Worm (Caenorhabditis elegans): Measurements from ENCODE around the gene T19C3.7.

Gene T19C3.7

ce11 chrIII:598168-598567 lies 37.8 kb downstream of the T19C3.7 start (continued):
- TF ChIP-seq mep-1 (tag; optimal IDR thresholded peaks at IDR 0.05): peak; percentile 61
- peak; percentile 31 for TF ChIP-seq nhr-6 (tag; optimal IDR thresholded peaks at IDR 0.05)
- peak in 1 of 2 experiments; percentile 6 for TF ChIP-seq lsy-2 (tag; optimal IDR thresholded peaks at IDR 0.05)
- no peak for TF ChIP-seq Y5F2A.4 (GFP tag; optimal IDR thresholded peaks at IDR 0.05)
- no peak for TF ChIP-seq D1046.2 (GFP tag; IDR thresholded peaks at IDR 0.05)
- no peak for TF ChIP-seq unc-62 (GFP tag; optimal IDR thresholded peaks at IDR 0.05 in 1 of 2)
- TF ChIP-seq unc-62 (tag; optimal IDR thresholded peaks at IDR 0.05): no peak
- peak; percentile 59 for TF ChIP-seq mxl-3 (GFP tag; optimal IDR thresholded peaks at IDR 0.05)
- TF ChIP-seq set-16 (GFP tag; IDR thresholded peaks at IDR 0.05): peak; percentile 53
- TF ChIP-seq lin-13 (GFP tag; optimal IDR thresholded peaks at IDR 0.05): no peak
- no peak for TF ChIP-seq ama-1 (optimal IDR thresholded peaks at IDR 0.05)
- TF ChIP-seq mes-2 (tag; optimal IDR thresholded peaks at IDR 0.05; ENCODE audit: poor library complexity, severe bottlenecking): peak; percentile 50
- TF ChIP-seq ctbp-1 (GFP tag; IDR thresholded peaks at IDR 0.05): 0 out of 2 replicates have a peak, but pooled peaks have one; percentile 8
- peak in 1 of 2 experiments; percentile 13 for TF ChIP-seq hif-1 (tag; optimal IDR thresholded peaks at IDR 0.05)
- 0 out of 2 replicates have a peak, but pooled peaks have one; percentile 16 for TF ChIP-seq php-3 (GFP tag; IDR thresholded peaks at IDR 0.05)
- peak; percentile 59 for TF ChIP-seq rbr-2 (tag; optimal IDR thresholded peaks at IDR 0.05)
- TF ChIP-seq lin-1 (GFP tag; IDR thresholded peaks at IDR 0.05): no peak
- TF ChIP-seq hlh-30 (tag; optimal IDR thresholded peaks at IDR 0.05; ENCODE audit: insufficient read depth): peak; percentile 91
- no peak for TF ChIP-seq nhr-11 (tag; optimal IDR thresholded peaks at IDR 0.05)
- no peak for TF ChIP-seq attf-4 (tag; optimal IDR thresholded peaks at IDR 0.05)
- TF ChIP-seq dmd-6 (GFP tag; IDR thresholded peaks at IDR 0.05): 0 out of 2 replicates have a peak, but pooled peaks have one; percentile 17
- peak; percentile 42 for TF ChIP-seq nhr-28 (tag; optimal IDR thresholded peaks at IDR 0.05)
- TF ChIP-seq arid-1 (GFP tag; conservative IDR thresholded peaks at IDR 0.05): 0 out of 2 replicates have a peak, but pooled peaks have one; percentile 15
- TF ChIP-seq egl-43 (GFP tag; IDR thresholded peaks at IDR 0.05): no peak
- TF ChIP-seq jun-1 (tag; optimal IDR thresholded peaks at IDR 0.05): no peak
- TF ChIP-seq tag-97 (GFP tag; IDR thresholded peaks at IDR 0.05): no peak
- no peak for TF ChIP-seq vab-7 (GFP tag; IDR thresholded peaks at IDR 0.05)
- TF ChIP-seq daf-16 (GFP tag; optimal IDR thresholded peaks at IDR 0.05): no peak
- no peak for TF ChIP-seq daf-16 (tag; optimal IDR thresholded peaks at IDR 0.05)

- TF ChIP-seq set-16 (GFP tag; IDR thresholded peaks at IDR 0.05) (peak; percentile 83; the same call in 1 of the 2 replicates), ceh-28 (tag; optimal IDR thresholded peaks at IDR 0.05) (no peak), daf-8 (GFP tag; IDR thresholded peaks at IDR 0.05) (no peak), php-3 (GFP tag; IDR thresholded peaks at IDR 0.05) (no peak), egl-43 (GFP tag; IDR thresholded peaks at IDR 0.05) (0 out of 2 replicates have a peak, but pooled peaks have one; percentile 14), lin-15B (tag; optimal IDR thresholded peaks at IDR 0.05) (no peak), unc-62 (GFP tag; optimal IDR thresholded peaks at IDR 0.05 in 1 of 2) (no peak), unc-62 (tag; optimal IDR thresholded peaks at IDR 0.05) (no peak), F49E8.2 (tag; optimal IDR thresholded peaks at IDR 0.05; ENCODE audit: borderline replicate concordance) (no peak), mxl-3 (GFP tag; optimal IDR thresholded peaks at IDR 0.05) (no peak), aha-1 (tag) (no peak), skn-1 (tag; optimal IDR thresholded peaks at IDR 0.05) (no peak), ctbp-1 (GFP tag; IDR thresholded peaks at IDR 0.05) (no peak), mes-2 (tag; optimal IDR thresholded peaks at IDR 0.05; ENCODE audit: poor library complexity, severe bottlenecking) (no peak), Y48G9A.11 (GFP tag; IDR thresholded peaks at IDR 0.05) (no peak)
Measured at ce11 chrIII:595449-595848, 40.5 kb downstream of the T19C3.7 start.

- TF ChIP-seq cey-2 (tag; optimal IDR thresholded peaks at IDR 0.05; ENCODE audit: borderline replicate concordance, insufficient read depth): no peak
- no peak for TF ChIP-seq vab-7 (GFP tag; IDR thresholded peaks at IDR 0.05)
- TF ChIP-seq madf-5 (GFP tag; IDR thresholded peaks at IDR 0.05): no peak
- no peak for TF ChIP-seq mes-2 (tag; optimal IDR thresholded peaks at IDR 0.05; ENCODE audit: poor library complexity, severe bottlenecking)
- TF ChIP-seq F44E2.7 (GFP tag; IDR thresholded peaks at IDR 0.05): no peak
- no peak for TF ChIP-seq egl-27 (tag; optimal IDR thresholded peaks at IDR 0.05)
- no peak for TF ChIP-seq saeg-2 (GFP tag; IDR thresholded peaks at IDR 0.05)
- no peak for TF ChIP-seq daf-12 (tag; optimal IDR thresholded peaks at IDR 0.05)
- TF ChIP-seq hmg-1.1 (GFP tag; IDR thresholded peaks at IDR 0.05): no peak
- TF ChIP-seq zip-2 (tag; optimal IDR thresholded peaks at IDR 0.05): no peak
Measured at ce11 chrIII:587009-587408, 49.0 kb downstream of the T19C3.7 start, which contains the start of gene helq-1. helq-1 (minus strand) TSS chrIII:587109.

Data from whole organism, L4 larva.